Fruit fly (Drosophila melanogaster) whole organism, embryonic: Measurements from ENCODE around the gene CG46301.

Experiments used
- ATbp ChIP-seq: fragments of 200-800 bp; sonication (Bioruptor generic); optimal IDR thresholded peaks from 2 replicates; lab custom pipeline; 2017; ENCODE audit warnings: missing biosample characterization, mild to moderate bottlenecking, missing genetic modification characterization, missing genetic modification reagents
- CG1024 ChIP-seq: fragments of 200-800 bp; sonication (Bioruptor generic); IDR thresholded peaks from 2 replicates; pipeline ENCODE4 v1.3.6; 2022; ENCODE audit warnings: missing biosample characterization, missing genetic modification characterization
- CG12236 ChIP-seq: fragments of 200-800 bp; sonication (Bioruptor generic); optimal IDR thresholded peaks from 2 replicates; lab custom pipeline; 2016; ENCODE audit warnings: missing biosample characterization, missing genetic modification characterization
- CG12659 ChIP-seq: fragments of 200-800 bp; sonication (Bioruptor generic); optimal IDR thresholded peaks from 3 replicates; lab custom pipeline; 2017; ENCODE audit warnings: mild to moderate bottlenecking, missing biosample characterization, missing genetic modification reagents, missing genetic modification characterization
- CG12942 ChIP-seq: fragments of 200-800 bp; sonication (Bioruptor generic); optimal IDR thresholded peaks from 3 replicates; lab custom pipeline; 2016; ENCODE audit warnings: missing biosample characterization, missing genetic modification characterization
- CG16815 ChIP-seq: fragments of 200-800 bp; sonication (Bioruptor generic); optimal IDR thresholded peaks from 3 replicates; lab custom pipeline; 2017; ENCODE audit warnings: missing biosample characterization, mild to moderate bottlenecking, missing genetic modification characterization
- CG17385 ChIP-seq: fragments of 200-800 bp; sonication (Bioruptor generic); optimal IDR thresholded peaks from 3 replicates; lab custom pipeline; 2018; ENCODE audit warnings: missing biosample characterization, mild to moderate bottlenecking, missing genetic modification characterization
- CG18764 ChIP-seq: fragments of 200-800 bp; sonication (Bioruptor generic); optimal IDR thresholded peaks from 3 replicates; lab custom pipeline; 2016; ENCODE audit warnings: missing biosample characterization, missing genetic modification characterization
- CG2199 ChIP-seq: fragments of 200-800 bp; sonication (Bioruptor generic); IDR thresholded peaks from 3 replicates; pipeline ENCODE4 v1.3.6; 2022; ENCODE audit warnings: missing biosample characterization, missing genetic modification characterization
- CG31224 ChIP-seq: fragments of 200-800 bp; sonication (Bioruptor generic); IDR thresholded peaks from 2 replicates; pipeline ENCODE4 v1.3.6; 2022; ENCODE audit warnings: missing biosample characterization, missing genetic modification characterization
- CG31441 ChIP-seq: fragments of 200-800 bp; sonication (Bioruptor generic); IDR thresholded peaks from 2 replicates; pipeline ENCODE4 v1.3.6; 2022; ENCODE audit warnings: missing biosample characterization, missing genetic modification characterization
- CG32772 ChIP-seq: fragments of 200-800 bp; sonication (Bioruptor generic); IDR thresholded peaks from 2 replicates; pipeline ENCODE4 v1.3.6; 2022; ENCODE audit warnings: missing biosample characterization, missing genetic modification characterization
- CG3281 ChIP-seq: fragments of 200-800 bp; sonication (Bioruptor generic); optimal IDR thresholded peaks from 3 replicates; lab custom pipeline; 2017; ENCODE audit warnings: missing biosample characterization, mild to moderate bottlenecking, missing genetic modification characterization
- CG3838 ChIP-seq: fragments of 200-800 bp; sonication (Bioruptor generic); optimal IDR thresholded peaks from 3 replicates; lab custom pipeline; 2016; ENCODE audit warnings: missing biosample characterization, missing genetic modification characterization
- CG4282 ChIP-seq: fragments of 200-800 bp; sonication (Bioruptor generic); optimal IDR thresholded peaks from 2 replicates; lab custom pipeline; 2016; ENCODE audit warnings: missing biosample characterization, missing genetic modification characterization
- CG4707 ChIP-seq: fragments of 200-800 bp; sonication (Bioruptor generic); optimal IDR thresholded peaks from 2 replicates; lab custom pipeline; 2018; ENCODE audit warnings: missing biosample characterization, mild to moderate bottlenecking, missing genetic modification characterization, moderate library complexity
- CG4820 ChIP-seq: fragments of 200-800 bp; sonication (Bioruptor generic); optimal IDR thresholded peaks from 3 replicates; lab custom pipeline; 2016; ENCODE audit warnings: missing biosample characterization, missing genetic modification characterization
- CG4854 ChIP-seq: fragments of 200-800 bp; sonication (Bioruptor generic); optimal IDR thresholded peaks from 2 replicates; lab custom pipeline; 2016; ENCODE audit warnings: missing biosample characterization, missing genetic modification characterization, inconsistent platforms
- CG7786 ChIP-seq: fragments of 200-800 bp; sonication (Bioruptor generic); optimal IDR thresholded peaks from 2 replicates; lab custom pipeline; 2016; ENCODE audit warnings: missing biosample characterization, missing genetic modification characterization
- CG8089 ChIP-seq: fragments of 200-800 bp; sonication (Bioruptor generic); optimal IDR thresholded peaks from 3 replicates; lab custom pipeline; 2016; ENCODE audit warnings: missing biosample characterization, missing genetic modification characterization
- CG8359 ChIP-seq: fragments of 200-800 bp; sonication (Bioruptor generic); optimal IDR thresholded peaks from 2 replicates; lab custom pipeline; 2017; ENCODE audit warnings: missing biosample characterization, mild to moderate bottlenecking, missing genetic modification characterization, borderline replicate concordance
- CG9727 ChIP-seq: fragments of 200-800 bp; sonication (Bioruptor generic); optimal IDR thresholded peaks from 3 replicates; lab custom pipeline; 2017; ENCODE audit warnings: missing biosample characterization, mild to moderate bottlenecking, missing genetic modification characterization
- CG9817 ChIP-seq: fragments of 200-800 bp; sonication (Bioruptor generic); optimal IDR thresholded peaks from 2 replicates; lab custom pipeline; 2018; ENCODE audit warnings: missing biosample characterization, mild to moderate bottlenecking, missing genetic modification characterization, moderate library complexity
- D19B ChIP-seq: fragments of 200-800 bp; sonication (Bioruptor generic); optimal IDR thresholded peaks from 2 replicates; lab custom pipeline; 2017; ENCODE audit warnings: missing biosample characterization, mild to moderate bottlenecking, missing genetic modification characterization
- Dp ChIP-seq: fragments of 200-800 bp; sonication (Bioruptor generic); optimal IDR thresholded peaks from 2 replicates; lab custom pipeline; 2018; ENCODE audit warnings: missing biosample characterization, mild to moderate bottlenecking, missing genetic modification characterization, moderate library complexity
- E2f2 ChIP-seq: fragments of 200-800 bp; sonication (Bioruptor generic); IDR thresholded peaks from 2 replicates; pipeline ENCODE4 v1.3.6; 2022; ENCODE audit warnings: missing biosample characterization, missing genetic modification characterization
- Fer1 ChIP-seq: fragments of 200-800 bp; sonication (Bioruptor generic); optimal IDR thresholded peaks from 2 replicates; lab custom pipeline; 2017; ENCODE audit warnings: missing biosample characterization, mild to moderate bottlenecking, missing genetic modification characterization
- HLHmδ ChIP-seq: fragments of 200-800 bp; sonication (Bioruptor generic); optimal IDR thresholded peaks from 2 replicates; lab custom pipeline; 2018; ENCODE audit warnings: missing biosample characterization, mild to moderate bottlenecking, missing genetic modification characterization, moderate library complexity
- Hand ChIP-seq: fragments of 200-800 bp; sonication (Bioruptor generic); optimal IDR thresholded peaks from 2 replicates; lab custom pipeline; 2017; ENCODE audit warnings: mild to moderate bottlenecking, missing biosample characterization, missing genetic modification reagents, missing genetic modification characterization
- Hr51 ChIP-seq, 2 experiments: fragments of 200-800 bp; sonication (Bioruptor generic); optimal IDR thresholded peaks; 2 replicates in 1 of 2; 3 replicates in 1 of 2; lab custom pipeline; 2016 to 2018; ENCODE audit warnings: missing biosample characterization in 2 of 2, missing genetic modification characterization in 2 of 2, mild to moderate bottlenecking in 1 of 2, moderate library complexity in 1 of 2
- Meics ChIP-seq: fragments of 200-800 bp; sonication (Bioruptor generic); optimal IDR thresholded peaks from 2 replicates; lab custom pipeline; 2017; ENCODE audit warnings: missing biosample characterization, mild to moderate bottlenecking, missing genetic modification characterization
- Mrtf ChIP-seq: fragments of 200-800 bp; sonication (Bioruptor generic); IDR thresholded peaks from 3 replicates; pipeline ENCODE4 v1.3.6; 2022; ENCODE audit warnings: missing biosample characterization, missing genetic modification characterization
- NC2α ChIP-seq: fragments of 200-800 bp; sonication (Bioruptor generic); optimal IDR thresholded peaks from 2 replicates; lab custom pipeline; 2016; ENCODE audit warnings: missing biosample characterization, missing genetic modification characterization
- NfI ChIP-seq: fragments of 200-800 bp; sonication (Bioruptor generic); optimal IDR thresholded peaks from 3 replicates; lab custom pipeline; 2018; ENCODE audit warnings: missing biosample characterization, mild to moderate bottlenecking, missing genetic modification characterization, moderate library complexity
- Ptx1 ChIP-seq: fragments of 200-800 bp; sonication (Bioruptor generic); IDR thresholded peaks from 2 replicates; pipeline ENCODE4 v1.3.6; 2022; ENCODE audit warnings: missing biosample characterization, missing genetic modification characterization
- Sin3A ChIP-seq: fragments of >200 bp; optimal IDR thresholded peaks from 2 replicates; lab custom pipeline; 2018
- Sox100B ChIP-seq: fragments of 200-800 bp; sonication (Bioruptor generic); optimal IDR thresholded peaks from 3 replicates; lab custom pipeline; 2018; ENCODE audit warnings: missing biosample characterization, mild to moderate bottlenecking, missing genetic modification characterization
- Trl ChIP-seq, 3 experiments: fragments of >200 bp in 2 of 3; fragments of 200-800 bp in 1 of 3; sonication (Bioruptor generic) in 1 of 3; optimal IDR thresholded peaks; 2 replicates in 1 of 3; 3 replicates in 2 of 3; lab custom pipeline; 2016 to 2017; ENCODE audit warnings: missing biosample characterization in 1 of 3, missing genetic modification characterization in 1 of 3
- Xrp1 ChIP-seq: fragments of 200-800 bp; sonication (Bioruptor generic); IDR thresholded peaks from 2 replicates; pipeline ENCODE4 v1.3.6; 2022; ENCODE audit warnings: missing biosample characterization, missing genetic modification characterization
- ase ChIP-seq: fragments of 200-800 bp; sonication (Bioruptor generic); IDR thresholded peaks from 3 replicates; pipeline ENCODE4 v1.3.6; 2022; ENCODE audit warnings: missing biosample characterization, missing genetic modification characterization
- dpn ChIP-seq, 2 experiments: fragments of 200-800 bp; sonication (Bioruptor generic); optimal IDR thresholded peaks; 3 replicates each; lab custom pipeline; 2016; ENCODE audit warnings: missing biosample characterization in 2 of 2, missing genetic modification characterization in 2 of 2
- fd3F ChIP-seq: fragments of 200-800 bp; sonication (Bioruptor generic); optimal IDR thresholded peaks from 2 replicates; lab custom pipeline; 2018; ENCODE audit warnings: missing biosample characterization, mild to moderate bottlenecking, missing genetic modification characterization, moderate library complexity
- ind ChIP-seq: fragments of 200-800 bp; sonication (Bioruptor generic); optimal IDR thresholded peaks from 3 replicates; lab custom pipeline; 2016; ENCODE audit warnings: missing biosample characterization, missing genetic modification characterization
- klu ChIP-seq: fragments of 200-800 bp; sonication (Bioruptor generic); IDR thresholded peaks from 2 replicates; pipeline ENCODE4 v1.3.6; 2022; ENCODE audit warnings: missing biosample characterization, missing genetic modification characterization
- lbe ChIP-seq: fragments of 200-800 bp; sonication (Bioruptor generic); optimal IDR thresholded peaks from 2 replicates; lab custom pipeline; 2016; ENCODE audit warnings: missing biosample characterization, mild to moderate bottlenecking, missing genetic modification characterization
- lola ChIP-seq, 3 experiments: fragments of >200 bp in 2 of 3; fragments of 200-800 bp in 1 of 3; sonication (Bioruptor generic) in 1 of 3; optimal IDR thresholded peaks; 2 replicates each; lab custom pipeline; 2017 to 2019; ENCODE audit warnings: missing biosample characterization in 3 of 3, missing genetic modification characterization in 3 of 3, mild to moderate bottlenecking in 1 of 3, moderate library complexity in 1 of 3
- pfk ChIP-seq: fragments of 200-800 bp; sonication (Bioruptor generic); optimal IDR thresholded peaks from 2 replicates; lab custom pipeline; 2018; ENCODE audit warnings: missing biosample characterization, mild to moderate bottlenecking, missing genetic modification characterization, moderate library complexity
- shn ChIP-seq: fragments of 200-800 bp; sonication (Bioruptor generic); optimal IDR thresholded peaks from 3 replicates; lab custom pipeline; 2016; ENCODE audit warnings: missing biosample characterization, missing genetic modification characterization
- sqz ChIP-seq: fragments of 200-800 bp; sonication (Bioruptor generic); optimal IDR thresholded peaks from 3 replicates; lab custom pipeline; 2018; ENCODE audit warnings: missing biosample characterization, mild to moderate bottlenecking, missing genetic modification characterization
- unpg ChIP-seq: fragments of 200-800 bp; sonication (Bioruptor generic); optimal IDR thresholded peaks from 3 replicates; lab custom pipeline; 2018; ENCODE audit warnings: missing biosample characterization, mild to moderate bottlenecking, missing genetic modification characterization, moderate library complexity
- zf30C ChIP-seq: fragments of 200-800 bp; sonication (Bioruptor generic); optimal IDR thresholded peaks from 3 replicates; lab custom pipeline; 2018; ENCODE audit warnings: missing biosample characterization, mild to moderate bottlenecking, missing genetic modification characterization

The CG46301 gene

dm6 chr2L:14094606-14095005 lies 9.3 kb upstream of the CG46301 start (continued):
- peak; percentile 54 to 73 for TF ChIP-seq dpn (GFP tag; optimal IDR thresholded peaks at IDR 0.05; lab: Kevin White, UChicago)
- no peak for TF ChIP-seq ATbp (GFP tag; lab: Kevin White, UChicago)
- peak; percentile 35 for TF ChIP-seq ind (GFP tag; lab: Kevin White, UChicago)
- TF ChIP-seq Dp (GFP tag; lab: Kevin White, UChicago) = peak; percentile 88
- TF ChIP-seq ase (GFP tag; lab: Robert Waterston, UW) = no peak; the same call in 2 of the 3 replicates
- peak; percentile 54 for TF ChIP-seq NfI (GFP tag; lab: Kevin White, UChicago)
- TF ChIP-seq CG12236 (GFP tag; lab: Kevin White, UChicago) = no peak
- TF ChIP-seq unpg (GFP tag; lab: Kevin White, UChicago) = no peak
- TF ChIP-seq Fer1 (GFP tag; lab: Kevin White, UChicago) = no peak
- no peak for TF ChIP-seq CG17385 (GFP tag; lab: Kevin White, UChicago)
- TF ChIP-seq CG9817 (tag; lab: Kevin White, UChicago) = peak; percentile 48
- no peak for TF ChIP-seq Hr51 (GFP tag; optimal IDR thresholded peaks at IDR 0.05; lab: Kevin White, UChicago)
- no peak for TF ChIP-seq CG1024
- no peak for TF ChIP-seq Sox100B (GFP tag; lab: Kevin White, UChicago)
- no peak for TF ChIP-seq lola (GFP tag; optimal IDR thresholded peaks at IDR 0.05; lab: Kevin White, UChicago)
- peak; percentile 28 for TF ChIP-seq CG4820 (GFP tag; lab: Kevin White, UChicago)
- TF ChIP-seq shn = peak; percentile 60
- no peak for TF ChIP-seq Ptx1 (GFP tag; lab: Robert Waterston, UW)
- no peak for TF ChIP-seq zf30C
- no peak for TF ChIP-seq fd3F (GFP tag; lab: Kevin White, UChicago)
- no peak for TF ChIP-seq CG32772 (GFP tag; lab: Robert Waterston, UW)
- TF ChIP-seq CG3281 (GFP tag; lab: Kevin White, UChicago) = no peak
- TF ChIP-seq CG9727 = no peak
- no peak for TF ChIP-seq sqz (GFP tag; lab: Kevin White, UChicago)
- no peak; the same call in 1 of the 2 replicates for TF ChIP-seq klu (GFP tag; lab: Robert Waterston, UW)
- TF ChIP-seq CG16815 (GFP tag; lab: Kevin White, UChicago) = no peak
- TF ChIP-seq Mrtf (GFP tag; lab: Robert Waterston, UW) = peak; percentile 60; the same call in 2 of the 3 replicates
- TF ChIP-seq CG8089 (GFP tag; lab: Kevin White, UChicago) = peak; percentile 21
- no peak for TF ChIP-seq Hand (GFP tag; lab: Kevin White, UChicago)
- TF ChIP-seq Meics (GFP tag; lab: Kevin White, UChicago) = no peak
- no peak for TF ChIP-seq D19B (GFP tag; lab: Kevin White, UChicago)
- TF ChIP-seq Trl (optimal IDR thresholded peaks at IDR 0.05; lab: Kevin White, UChicago) = no peak
- TF ChIP-seq Trl (GFP tag; optimal IDR thresholded peaks at IDR 0.05; lab: Kevin White, UChicago) = peak; percentile 30
- TF ChIP-seq CG31441 (GFP tag; lab: Robert Waterston, UW) = no peak
- no peak for TF ChIP-seq CG3838 (GFP tag; lab: Kevin White, UChicago)
- peak; percentile 95 for TF ChIP-seq pfk (GFP tag; lab: Kevin White, UChicago)
- TF ChIP-seq CG18764 (GFP tag; lab: Kevin White, UChicago) = peak; percentile 15
- TF ChIP-seq lbe (GFP tag; lab: Kevin White, UChicago) = no peak
- peak; percentile 2 for TF ChIP-seq CG4854 (GFP tag; lab: Kevin White, UChicago)
- no peak for TF ChIP-seq CG4707 (GFP tag; lab: Kevin White, UChicago)
- TF ChIP-seq Xrp1 (GFP tag; lab: Robert Waterston, UW) = peak; percentile 57
- no peak for TF ChIP-seq NC2α
- TF ChIP-seq CG12659 (GFP tag; lab: Kevin White, UChicago) = no peak
- no peak for TF ChIP-seq CG2199 (GFP tag; lab: Robert Waterston, UW)
- TF ChIP-seq CG12942 (GFP tag; lab: Kevin White, UChicago) = peak; percentile 56
- no peak for TF ChIP-seq CG31224 (GFP tag; lab: Robert Waterston, UW)
- TF ChIP-seq CG8359 (GFP tag; lab: Kevin White, UChicago) = no peak
- TF ChIP-seq E2f2 (GFP tag; lab: Robert Waterston, UW) = peak; percentile 96
- TF ChIP-seq CG7786 = peak; percentile 45
- no peak for TF ChIP-seq HLHmδ (GFP tag; lab: Kevin White, UChicago)
- TF ChIP-seq CG4282 (GFP tag; lab: Kevin White, UChicago) = peak; percentile 33
- TF ChIP-seq Sin3A (lab: Kevin White, UChicago) = no peak
